Fruit fly (Drosophila melanogaster) whole organism, embryonic: Measurements from ENCODE around the gene wapl.

Experiments used
- Ada2b ChIP-seq: fragments of 200-800 bp; sonication (Bioruptor generic); IDR thresholded peaks from 2 replicates; pipeline ENCODE4 v1.3.6; 2022; ENCODE audit warnings: missing biosample characterization, missing genetic modification characterization
- CG11504 ChIP-seq: fragments of 200-800 bp; sonication (Bioruptor generic); optimal IDR thresholded peaks from 3 replicates; lab custom pipeline; 2019; ENCODE audit warnings: missing biosample characterization, mild to moderate bottlenecking, missing genetic modification characterization, moderate library complexity
- CG14050 ChIP-seq: fragments of 200-800 bp; sonication (Bioruptor generic); IDR thresholded peaks from 3 replicates; pipeline ENCODE4 v1.3.6; 2022; ENCODE audit warnings: missing biosample characterization, missing genetic modification characterization
- CG16815 ChIP-seq: fragments of 200-800 bp; sonication (Bioruptor generic); optimal IDR thresholded peaks from 3 replicates; lab custom pipeline; 2017; ENCODE audit warnings: missing biosample characterization, mild to moderate bottlenecking, missing genetic modification characterization
- CG17328 ChIP-seq: fragments of 200-800 bp; sonication (Bioruptor generic); IDR thresholded peaks from 2 replicates; pipeline ENCODE4 v1.3.6; 2022; ENCODE audit warnings: missing biosample characterization, missing genetic modification characterization
- CG17829 ChIP-seq: fragments of 200-800 bp; optimal IDR thresholded peaks from 2 replicates; lab custom pipeline; 2019; ENCODE audit warnings: missing biosample characterization, mild to moderate bottlenecking, missing genetic modification characterization, moderate library complexity
- CG2116 ChIP-seq: fragments of 200-800 bp; sonication (Bioruptor generic); optimal IDR thresholded peaks from 3 replicates; lab custom pipeline; 2018; ENCODE audit warnings: missing biosample characterization, mild to moderate bottlenecking, missing genetic modification characterization
- CG2120 ChIP-seq: fragments of 200-800 bp; sonication (Bioruptor generic); optimal IDR thresholded peaks from 3 replicates; lab custom pipeline; 2016; ENCODE audit warnings: missing biosample characterization, missing genetic modification characterization
- CG30431 ChIP-seq: fragments of 200-800 bp; sonication (Bioruptor generic); optimal IDR thresholded peaks from 2 replicates; lab custom pipeline; 2017; ENCODE audit warnings: missing biosample characterization, missing genetic modification characterization
- CG32772 ChIP-seq: fragments of 200-800 bp; sonication (Bioruptor generic); IDR thresholded peaks from 2 replicates; pipeline ENCODE4 v1.3.6; 2022; ENCODE audit warnings: missing biosample characterization, missing genetic modification characterization
- CG34376 ChIP-seq: fragments of 200-800 bp; sonication (Bioruptor generic); optimal IDR thresholded peaks from 2 replicates; lab custom pipeline; 2018; ENCODE audit warnings: missing biosample characterization, mild to moderate bottlenecking, missing genetic modification characterization
- CG6654 ChIP-seq: fragments of 200-800 bp; sonication (Bioruptor generic); optimal IDR thresholded peaks from 2 replicates; lab custom pipeline; 2017; ENCODE audit warnings: missing biosample characterization, mild to moderate bottlenecking, missing genetic modification characterization
- CG6689 ChIP-seq: fragments of 200-800 bp; sonication (Bioruptor generic); IDR thresholded peaks from 2 replicates; pipeline ENCODE4 v1.3.6; 2022; ENCODE audit warnings: missing biosample characterization, missing genetic modification characterization
- CG6813 ChIP-seq: fragments of 200-800 bp; sonication (Bioruptor generic); optimal IDR thresholded peaks from 2 replicates; lab custom pipeline; 2017; ENCODE audit warnings: missing biosample characterization, missing genetic modification characterization, mild to moderate bottlenecking, moderate library complexity, missing genetic modification reagents
- CG7271 ChIP-seq: fragments of 200-800 bp; sonication (Bioruptor generic); optimal IDR thresholded peaks from 2 replicates; lab custom pipeline; 2018; ENCODE audit warnings: missing biosample characterization, mild to moderate bottlenecking, missing genetic modification characterization, moderate library complexity
- D19A ChIP-seq: fragments of 200-800 bp; optimal IDR thresholded peaks from 3 replicates; lab custom pipeline; 2019; ENCODE audit warnings: missing biosample characterization, mild to moderate bottlenecking, missing genetic modification characterization, moderate library complexity
- Drgx ChIP-seq: fragments of 200-800 bp; sonication (Bioruptor generic); IDR thresholded peaks from 2 replicates; pipeline ENCODE4 v1.3.6; 2022; ENCODE audit warnings: missing biosample characterization, missing genetic modification characterization
- GATAe ChIP-seq: fragments of 200-800 bp; sonication (Bioruptor generic); conservative IDR thresholded peaks from 2 replicates; pipeline ENCODE4 v1.3.6; 2022; ENCODE audit warnings: missing biosample characterization, missing genetic modification characterization
- Hr78 ChIP-seq, 2 experiments: fragments of 200-800 bp in 1 of 2; fragments of >200 bp in 1 of 2; sonication (Bioruptor generic) in 1 of 2; optimal IDR thresholded peaks; 2 replicates each; lab custom pipeline; 2017 to 2019; ENCODE audit warnings: missing biosample characterization in 2 of 2, missing genetic modification characterization in 2 of 2, mild to moderate bottlenecking in 1 of 2, moderate library complexity in 1 of 2
- Max ChIP-seq: fragments of 200-800 bp; sonication (Bioruptor generic); optimal IDR thresholded peaks from 2 replicates; lab custom pipeline; 2016; ENCODE audit warnings: missing biosample characterization, mild to moderate bottlenecking, missing genetic modification characterization
- Nf-YB ChIP-seq: fragments of 200-800 bp; sonication (Bioruptor generic); optimal IDR thresholded peaks from 3 replicates; lab custom pipeline; 2019; ENCODE audit warnings: missing biosample characterization, mild to moderate bottlenecking, missing genetic modification characterization, moderate library complexity
- Optix ChIP-seq: fragments of 200-800 bp; sonication (Bioruptor generic); IDR thresholded peaks from 3 replicates; pipeline ENCODE4 v1.3.6; 2022; ENCODE audit warnings: missing biosample characterization, missing genetic modification characterization
- Rfx ChIP-seq: fragments of 200-800 bp; sonication (Bioruptor generic); IDR thresholded peaks from 2 replicates; pipeline ENCODE4 v1.3.6; 2022; ENCODE audit warnings: missing biosample characterization, missing genetic modification characterization
- Side ChIP-seq: fragments of 200-800 bp; sonication (Bioruptor generic); optimal IDR thresholded peaks from 2 replicates; lab custom pipeline; 2016; ENCODE audit warnings: missing biosample characterization, missing genetic modification characterization
- Sox102F ChIP-seq: fragments of 200-800 bp; sonication (Bioruptor generic); optimal IDR thresholded peaks from 2 replicates; lab custom pipeline; 2018; ENCODE audit warnings: missing biosample characterization, mild to moderate bottlenecking, missing genetic modification characterization, moderate library complexity
- Spps ChIP-seq: fragments of 200-800 bp; sonication (Bioruptor generic); optimal IDR thresholded peaks from 2 replicates; lab custom pipeline; 2018; ENCODE audit warnings: missing biosample characterization, mild to moderate bottlenecking, missing genetic modification characterization
- Stat92E ChIP-seq, 3 experiments: fragments of >200 bp in 2 of 3; fragments of 200-800 bp in 1 of 3; sonication (Bioruptor generic) in 1 of 3; optimal IDR thresholded peaks; 2 replicates each; lab custom pipeline; 2017 to 2019; ENCODE audit warnings: missing biosample characterization in 3 of 3, missing genetic modification characterization in 3 of 3, mild to moderate bottlenecking in 1 of 3, moderate library complexity in 1 of 3
- Xrp1 ChIP-seq: fragments of 200-800 bp; sonication (Bioruptor generic); IDR thresholded peaks from 2 replicates; pipeline ENCODE4 v1.3.6; 2022; ENCODE audit warnings: missing biosample characterization, missing genetic modification characterization
- aop ChIP-seq: fragments of 200-800 bp; sonication (Bioruptor generic); IDR thresholded peaks from 2 replicates; pipeline ENCODE4 v1.3.6; 2022; ENCODE audit warnings: missing biosample characterization, missing genetic modification characterization
- ash1 ChIP-seq: fragments of 200-800 bp; sonication (Bioruptor generic); optimal IDR thresholded peaks from 2 replicates; lab custom pipeline; 2018; ENCODE audit warnings: missing biosample characterization, mild to moderate bottlenecking, missing genetic modification characterization
- cas ChIP-seq: fragments of 200-800 bp; sonication (Bioruptor generic); IDR thresholded peaks from 2 replicates; pipeline ENCODE4 v1.3.6; 2022; ENCODE audit warnings: missing biosample characterization, missing genetic modification characterization
- crol ChIP-seq: fragments of 200-800 bp; sonication (Bioruptor generic); IDR thresholded peaks from 2 replicates; pipeline ENCODE4 v1.3.6; 2022; ENCODE audit warnings: missing biosample characterization, missing genetic modification characterization
- cwo ChIP-seq: fragments of 200-800 bp; sonication (Bioruptor generic); optimal IDR thresholded peaks from 3 replicates; lab custom pipeline; 2017; ENCODE audit warnings: missing biosample characterization, missing genetic modification characterization, mild to moderate bottlenecking, moderate library complexity, missing genetic modification reagents
- dmrt11E ChIP-seq: fragments of 200-800 bp; sonication (Bioruptor generic); optimal IDR thresholded peaks from 3 replicates; lab custom pipeline; 2018; ENCODE audit warnings: missing biosample characterization, mild to moderate bottlenecking, missing genetic modification characterization, moderate library complexity
- dysf ChIP-seq: fragments of 200-800 bp; sonication (Bioruptor generic); IDR thresholded peaks from 3 replicates; pipeline ENCODE4 v1.3.6; 2022; ENCODE audit warnings: missing biosample characterization, missing genetic modification characterization
- emc ChIP-seq: fragments of 200-800 bp; sonication (Bioruptor generic); optimal IDR thresholded peaks from 2 replicates; lab custom pipeline; 2016; ENCODE audit warnings: missing biosample characterization, missing genetic modification characterization
- grau ChIP-seq: fragments of 200-800 bp; optimal IDR thresholded peaks from 3 replicates; lab custom pipeline; 2019; ENCODE audit warnings: missing biosample characterization, mild to moderate bottlenecking, missing genetic modification characterization, moderate library complexity
- hbn ChIP-seq: fragments of 200-800 bp; sonication (Bioruptor generic); IDR thresholded peaks from 2 replicates; pipeline ENCODE4 v1.3.6; 2022; ENCODE audit warnings: missing biosample characterization, missing genetic modification characterization; ENCODE audit not compliant: partially characterized antibody
- jing ChIP-seq: fragments of 200-800 bp; sonication (Bioruptor generic); optimal IDR thresholded peaks from 2 replicates; lab custom pipeline; 2018; ENCODE audit warnings: missing biosample characterization, mild to moderate bottlenecking, missing genetic modification characterization
- lbe ChIP-seq: fragments of 200-800 bp; sonication (Bioruptor generic); optimal IDR thresholded peaks from 2 replicates; lab custom pipeline; 2016; ENCODE audit warnings: missing biosample characterization, mild to moderate bottlenecking, missing genetic modification characterization
- nom ChIP-seq: fragments of 200-800 bp; sonication (Bioruptor generic); optimal IDR thresholded peaks from 2 replicates; lab custom pipeline; 2017; ENCODE audit warnings: missing biosample characterization, missing genetic modification characterization, mild to moderate bottlenecking, moderate library complexity, missing genetic modification reagents
- odd ChIP-seq: fragments of 200-800 bp; sonication (Bioruptor generic); optimal IDR thresholded peaks from 2 replicates; lab custom pipeline; 2017; ENCODE audit warnings: missing biosample characterization, mild to moderate bottlenecking, missing genetic modification characterization
- pan ChIP-seq, 4 experiments: fragments of >200 bp in 3 of 4; fragments of 200-800 bp in 1 of 4; sonication (Bioruptor generic) in 1 of 4; optimal IDR thresholded peaks in 3 of 4; IDR thresholded peaks in 1 of 4; 2 replicates each; pipeline versions ENCODE4 v1.3.6 to Lab custom; 2017 to 2022; ENCODE audit warnings: missing biosample characterization in 2 of 4, missing genetic modification characterization in 2 of 4, mixed read lengths in 1 of 4
- phol ChIP-seq: fragments of 200-800 bp; sonication (Bioruptor generic); optimal IDR thresholded peaks from 3 replicates; lab custom pipeline; 2018; ENCODE audit warnings: missing biosample characterization, mild to moderate bottlenecking, missing genetic modification characterization, moderate library complexity
- row ChIP-seq: fragments of 200-800 bp; sonication (Bioruptor generic); IDR thresholded peaks from 3 replicates; pipeline ENCODE4 v1.3.6; 2022; ENCODE audit warnings: missing biosample characterization, missing genetic modification characterization
- tin ChIP-seq: fragments of 200-800 bp; sonication (Bioruptor generic); optimal IDR thresholded peaks from 3 replicates; lab custom pipeline; 2016; ENCODE audit warnings: missing biosample characterization, missing genetic modification characterization
- twi ChIP-seq: fragments of 200-800 bp; optimal IDR thresholded peaks from 2 replicates; lab custom pipeline; 2019; ENCODE audit warnings: missing biosample characterization, mild to moderate bottlenecking, missing genetic modification characterization, moderate library complexity
- unc-4 ChIP-seq: fragments of 200-800 bp; sonication (Bioruptor generic); IDR thresholded peaks from 2 replicates; pipeline ENCODE4 v1.3.6; 2022; ENCODE audit warnings: missing biosample characterization, missing genetic modification characterization; ENCODE audit not compliant: partially characterized antibody
- zf30C ChIP-seq: fragments of 200-800 bp; sonication (Bioruptor generic); optimal IDR thresholded peaks from 3 replicates; lab custom pipeline; 2018; ENCODE audit warnings: missing biosample characterization, mild to moderate bottlenecking, missing genetic modification characterization

Gene wapl

DNA sequence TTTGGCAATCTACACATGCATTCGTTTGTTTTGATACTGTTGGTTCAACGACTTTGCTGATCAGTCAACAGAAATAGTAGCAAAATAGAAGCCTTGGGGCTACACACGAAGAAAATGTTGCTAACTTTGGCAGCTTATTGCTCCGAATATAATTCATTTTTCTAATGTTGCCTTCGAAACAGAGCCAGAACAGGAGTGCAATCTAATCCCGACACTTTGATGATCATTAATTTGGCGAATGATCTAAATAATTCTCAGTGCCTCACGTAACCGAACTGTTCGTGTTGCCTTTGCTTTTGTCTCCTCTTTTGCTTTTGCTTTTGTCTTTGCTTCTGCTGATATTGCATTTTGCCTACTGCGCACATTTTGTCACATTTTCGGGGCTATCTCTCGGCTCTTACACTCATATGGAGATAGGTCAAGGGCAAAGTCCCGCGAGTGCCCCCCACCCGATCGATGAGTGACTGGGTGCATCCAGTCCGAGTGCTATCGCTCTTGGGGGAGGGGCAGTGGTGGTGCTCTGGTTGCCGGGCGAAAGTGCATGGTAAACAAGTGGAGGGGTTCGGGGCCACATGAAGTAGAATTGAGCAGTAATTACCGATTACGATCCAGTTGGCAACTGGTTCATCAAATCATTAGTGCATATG lies 37.4 kb upstream of the wapl start (continued):
- TF ChIP-seq Xrp1 (peak; percentile 30; the same call in 1 of the 2 replicates), D19A (tag; lab: Kevin White, UChicago) (no peak), dmrt11E (no peak), GATAe (GFP tag; lab: Robert Waterston, UW) (no peak), dysf (GFP tag; lab: Robert Waterston, UW) (peak; percentile 34; the same call in 1 of the 3 replicates), Side (no peak), CG2116 (GFP tag; lab: Kevin White, UChicago) (no peak), odd (GFP tag; lab: Kevin White, UChicago) (no peak), CG16815 (GFP tag; lab: Kevin White, UChicago) (no peak), grau (no peak), Nf-YB (GFP tag; lab: Kevin White, UChicago) (no peak), hbn (no peak), tin (GFP tag; lab: Kevin White, UChicago) (no peak), CG14050 (GFP tag; lab: Robert Waterston, UW) (no peak), Ada2b (GFP tag; lab: Robert Waterston, UW) (0 out of 2 replicates have a peak, but pooled peaks have one; percentile 12), emc (GFP tag; lab: Kevin White, UChicago) (no peak), CG32772 (GFP tag; lab: Robert Waterston, UW) (no peak), Drgx (peak; percentile 74), Max (no peak), jing (GFP tag; lab: Kevin White, UChicago) (no peak), row (GFP tag; lab: Robert Waterston, UW) (0 out of 3 replicates have a peak, but pooled peaks have one; percentile 8), Optix (no peak), aop (GFP tag; lab: Robert Waterston, UW) (no peak), Hr78 (GFP tag; optimal IDR thresholded peaks at IDR 0.05; lab: Kevin White, UChicago) (peak in 1 of 2 experiments; percentile 43), Spps (tag; lab: Kevin White, UChicago) (no peak), CG34376 (GFP tag; lab: Kevin White, UChicago) (no peak), CG2120 (GFP tag; lab: Kevin White, UChicago) (no peak), nom (peak; percentile 47), CG30431 (no peak), CG17829 (tag; lab: Kevin White, UChicago) (no peak), CG11504 (tag; lab: Kevin White, UChicago) (peak; percentile 24), zf30C (GFP tag; lab: Kevin White, UChicago) (no peak), Sox102F (GFP tag; lab: Kevin White, UChicago) (peak; percentile 15), cas (GFP tag; lab: Robert Waterston, UW) (no peak), CG17328 (GFP tag; lab: Robert Waterston, UW) (no peak), CG6689 (0 out of 2 replicates have a peak, but pooled peaks have one; percentile 26), phol (tag; lab: Kevin White, UChicago) (peak; percentile 2), pan (optimal IDR thresholded peaks at IDR 0.05; lab: Kevin White, UChicago) (no peak), pan (GFP tag; optimal IDR thresholded peaks at IDR 0.05 in 1 of 2, IDR thresholded peaks at IDR 0.05 in 1 of 2) (peak in 1 of 2 experiments; percentile 24), Rfx (GFP tag; lab: Robert Waterston, UW) (no peak), unc-4 (GFP tag; lab: Robert Waterston, UW) (no peak), CG6813 (GFP tag; lab: Kevin White, UChicago) (no peak), twi (tag; lab: Kevin White, UChicago) (no peak), lbe (peak; percentile 16), ash1 (no peak), cwo (no peak), CG6654 (GFP tag; lab: Kevin White, UChicago) (no peak), Stat92E (GFP tag; optimal IDR thresholded peaks at IDR 0.05; lab: Kevin White, UChicago) (no peak), CG7271 (tag; lab: Kevin White, UChicago) (no peak), crol (no peak)
